Worm (Caenorhabditis elegans) whole organism, dauer: ENCODE data around the gene meg-4.
"Not testable (repeated sequence)": the region's sequence is repeated elsewhere in the genome, so short reads cannot be mapped to it uniquely, and the experiment has no call there.

Experiments
- unc-62 ChIP-seq: sonication (generic microtip); optimal IDR thresholded peaks from 2 replicates; lab custom pipeline; 2017; ENCODE audit warnings: missing biosample characterization, missing genetic modification reagents, missing genetic modification characterization

Gene meg-4

ce11 chrX:1682558-1682957, at the start of gene meg-4:
Gene meg-4, plus strand, starts transcription at chrX:1682954.
- TF ChIP-seq unc-62 (GFP tag; lab: Kevin White, UChicago) = no peak

ce11 chrX:1643442-1644096, 39.2 kb upstream of the meg-4 start:
- TF ChIP-seq unc-62 (GFP tag; lab: Kevin White, UChicago) = no peak

ce11 chrX:1651668-1652067, 31.1 kb upstream of the meg-4 start, which contains the start of gene ZK380.4:
Gene ZK380.4, minus strand, starts transcription at chrX:1651994.
- no peak for TF ChIP-seq unc-62 (GFP tag; lab: Kevin White, UChicago)

- no peak for TF ChIP-seq unc-62 (GFP tag; lab: Kevin White, UChicago)
Measured at ce11 chrX:1654146-1654545, 28.6 kb upstream of the meg-4 start, which contains the start of gene ZK380.6. Gene ZK380.6, plus strand, starts transcription at chrX:1654446.

ce11 chrX:1655207-1655606, 27.5 kb upstream of the meg-4 start, which contains the start of gene tbx-32:
Gene tbx-32, plus strand, starts transcription at chrX:1655507.
- TF ChIP-seq unc-62 (GFP tag; lab: Kevin White, UChicago) = no peak

- TF ChIP-seq unc-62 (GFP tag; lab: Kevin White, UChicago) = no peak
Measured at ce11 chrX:1664925-1665324, 17.8 kb upstream of the meg-4 start, which contains the start of gene R09H3.2. Gene R09H3.2, minus strand, starts transcription at chrX:1665025.

- no peak for TF ChIP-seq unc-62 (GFP tag; lab: Kevin White, UChicago)
Measured at ce11 chrX:1667056-1667455, 15.7 kb upstream of the meg-4 start.

- no peak for TF ChIP-seq unc-62 (GFP tag; lab: Kevin White, UChicago)
Measured at ce11 chrX:1668748-1669147, 14.0 kb upstream of the meg-4 start, which contains the start of gene R09H3.3. Gene R09H3.3, minus strand, starts transcription at chrX:1668848.

ce11 chrX:1674056-1674455, 8.7 kb upstream of the meg-4 start, which contains the start of gene tbx-31:
Gene tbx-31, minus strand, starts transcription at chrX:1674156.
- no peak for TF ChIP-seq unc-62 (GFP tag; lab: Kevin White, UChicago)

ce11 chrX:1675879-1676278, 6.9 kb upstream of the meg-4 start:
- no peak for TF ChIP-seq unc-62 (GFP tag; lab: Kevin White, UChicago)

ce11 chrX:1678021-1678420, 4.7 kb upstream of the meg-4 start, which contains the start of gene fbxa-170:
Gene fbxa-170, minus strand, starts transcription at chrX:1678121.
- TF ChIP-seq unc-62 (GFP tag; lab: Kevin White, UChicago) = no peak

ce11 chrX:1687079-1687478, 4.3 kb downstream of the meg-4 start, which contains the start of gene C36C9.11:
Gene C36C9.11, plus strand, starts transcription at chrX:1687379.
- not testable (repeated sequence) for TF ChIP-seq unc-62 (GFP tag; lab: Kevin White, UChicago)

ce11 chrX:1689996-1690395, 7.2 kb downstream of the meg-4 start, which contains the start of gene C36C9.12:
Gene C36C9.12, minus strand, starts transcription at chrX:1690096.
- not testable (repeated sequence) for TF ChIP-seq unc-62 (GFP tag; lab: Kevin White, UChicago)

ce11 chrX:1690894-1691293, 8.1 kb downstream of the meg-4 start, which contains the start of gene C36C9.6:
Gene C36C9.6, minus strand, starts transcription at chrX:1690994.
- not testable (repeated sequence) for TF ChIP-seq unc-62 (GFP tag; lab: Kevin White, UChicago)

ce11 chrX:1696879-1697278, 14.1 kb downstream of the meg-4 start, which contains the start of gene C36C9.4:
Gene C36C9.4, minus strand, starts transcription at chrX:1696979.
- TF ChIP-seq unc-62 (GFP tag; lab: Kevin White, UChicago) = not testable (repeated sequence)

- TF ChIP-seq unc-62 (GFP tag; lab: Kevin White, UChicago) = no peak
Measured at ce11 chrX:1698476-1698875, 15.7 kb downstream of the meg-4 start.

ce11 chrX:1703049-1703448, 20.3 kb downstream of the meg-4 start:
- TF ChIP-seq unc-62 (GFP tag; lab: Kevin White, UChicago) = no peak
